Worm (Caenorhabditis elegans) whole organism, L4/young adult: ENCODE data around the gene F09A5.2.
A peak's percentile ranks its signal among the peaks of the same experiment; 100 is the strongest.

Experiments used
- W03F9.2 ChIP-seq: fragments of 150-350 bp; optimal IDR thresholded peaks from 2 replicates; lab custom pipeline; 2014; ENCODE audit warnings: missing biosample characterization, missing genetic modification characterization
- dao-5 ChIP-seq: sonication (generic microtip); optimal IDR thresholded peaks from 2 replicates; lab custom pipeline; 2016; ENCODE audit warnings: missing genotype, missing genetic modification characterization, moderate library complexity, missing compliant biosample characterization
- him-1 ChIP-seq: sonication (generic microtip); optimal IDR thresholded peaks from 2 replicates; lab custom pipeline; 2016; ENCODE audit warnings: missing genotype, missing genetic modification reagents, missing genetic modification characterization, missing compliant biosample characterization

Gene F09A5.2

DNA sequence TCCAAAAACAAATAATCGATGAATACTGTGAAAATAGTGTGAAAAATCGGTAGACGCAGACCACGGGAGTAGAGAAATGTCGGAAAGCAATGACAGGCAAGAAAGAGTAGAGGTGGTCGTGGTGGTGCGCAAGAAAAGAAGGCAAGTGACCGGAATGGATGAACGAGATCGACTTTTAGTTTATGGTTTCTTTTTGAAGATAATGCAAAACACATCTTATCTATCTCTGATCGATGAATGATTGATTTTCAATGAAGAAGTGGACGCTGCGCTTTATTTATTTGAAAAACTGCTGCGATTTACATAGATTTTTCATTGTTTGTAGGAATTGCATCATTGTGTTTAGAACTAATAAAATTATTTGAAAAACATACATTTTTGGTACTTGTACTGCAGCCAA is 15.0 kb upstream of the F09A5.2 start:
- TF ChIP-seq W03F9.2 (tag; lab: Kevin White, UChicago): no peak
- TF ChIP-seq him-1: no peak
- TF ChIP-seq dao-5 (tag; lab: Kevin White, UChicago): no peak

DNA sequence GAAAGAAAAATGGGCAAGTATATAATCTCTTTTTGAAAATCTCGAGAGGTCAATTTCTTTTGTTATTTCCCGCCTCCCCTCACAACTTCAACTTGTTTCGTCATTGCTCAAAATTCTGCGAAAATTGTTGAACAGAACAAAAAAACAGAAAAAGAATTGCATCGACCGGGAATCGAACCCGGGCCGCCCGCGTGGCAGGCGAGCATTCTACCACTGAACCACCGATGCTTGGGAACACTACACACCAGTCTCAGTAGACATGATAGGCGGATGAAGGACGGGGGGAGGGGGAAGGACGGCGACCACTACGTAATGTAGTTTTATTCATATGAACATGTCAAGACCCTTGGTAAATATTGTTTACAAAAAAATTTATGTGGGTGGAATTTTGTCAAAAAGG is 13.8 kb upstream of the F09A5.2 start:
- peak; percentile 41 for TF ChIP-seq dao-5 (tag; lab: Kevin White, UChicago)
- no peak for TF ChIP-seq W03F9.2 (tag; lab: Kevin White, UChicago)

DNA sequence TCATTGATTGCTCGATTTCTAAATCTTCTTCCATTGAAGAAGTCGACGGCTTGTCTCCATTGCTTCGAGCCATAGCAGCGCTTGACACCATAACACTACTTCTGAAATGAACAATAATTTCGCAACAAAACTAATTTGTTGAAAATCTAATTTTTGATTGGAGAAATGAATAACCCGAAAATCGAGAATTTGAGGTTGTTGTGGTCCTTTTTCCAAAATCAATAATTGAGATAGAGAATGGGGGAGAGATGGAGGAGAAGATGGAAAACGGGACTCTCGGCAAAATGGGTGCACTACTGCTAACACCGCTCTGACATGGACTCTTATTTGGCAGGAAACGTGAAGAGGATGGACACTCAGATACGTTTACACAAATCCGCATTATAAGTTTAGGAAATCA is 12.7 kb upstream of the F09A5.2 start, which contains the start of gene snx-17:
TSS of gene snx-17 (minus strand) at position 101 of the 400 bp plus-strand sequence.
- no peak for TF ChIP-seq W03F9.2 (tag; lab: Kevin White, UChicago)
- TF ChIP-seq dao-5 (tag; lab: Kevin White, UChicago): no peak

DNA sequence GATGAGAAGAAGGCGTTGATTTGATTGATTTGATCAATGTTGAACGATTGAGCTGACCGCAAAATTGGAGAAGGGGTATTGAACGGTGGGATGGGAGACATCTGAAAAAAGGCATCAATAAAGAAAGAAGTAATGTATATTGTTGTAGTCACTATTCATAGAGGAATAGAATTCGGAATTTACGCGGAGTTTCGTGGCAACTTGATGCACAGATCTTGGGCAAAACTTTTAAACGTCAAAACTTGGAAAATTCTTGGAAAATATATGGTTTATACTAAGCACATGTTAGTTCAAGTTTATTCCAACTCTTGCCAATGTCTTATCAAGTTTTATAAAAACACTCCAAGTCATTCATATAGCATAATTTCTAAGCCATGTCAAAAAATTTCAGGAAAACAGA is 8.5 kb upstream of the F09A5.2 start, which contains the start of gene F17H10.4:
TSS of gene F17H10.4 (minus strand) at position 101 of the 400 bp plus-strand sequence.
- no peak for TF ChIP-seq W03F9.2 (tag; lab: Kevin White, UChicago)

DNA sequence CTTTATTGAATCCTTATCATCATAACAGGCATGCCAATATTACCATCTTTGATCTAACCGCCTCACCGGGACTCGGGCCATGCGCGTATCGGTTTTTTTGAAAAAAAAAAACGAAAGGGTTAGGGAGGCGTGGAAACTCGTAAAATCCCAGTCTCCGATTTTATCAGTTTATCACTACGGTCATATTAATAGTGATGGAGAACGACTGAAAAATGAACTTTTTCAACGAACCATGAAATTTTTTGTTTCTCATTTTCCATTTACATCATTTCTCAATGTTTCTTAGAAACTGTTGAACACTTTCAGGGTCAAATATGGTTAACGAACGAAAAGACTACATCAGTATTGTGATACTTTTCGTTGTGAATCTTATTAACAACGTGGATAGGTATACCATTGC is 5.0 kb upstream of the F09A5.2 start, which contains the start of gene spin-3:
TSS of gene spin-3 (plus strand) at position 301 of the 400 bp plus-strand sequence.
- TF ChIP-seq him-1 (no peak), W03F9.2 (tag; lab: Kevin White, UChicago) (no peak), dao-5 (tag; lab: Kevin White, UChicago) (no peak)

DNA sequence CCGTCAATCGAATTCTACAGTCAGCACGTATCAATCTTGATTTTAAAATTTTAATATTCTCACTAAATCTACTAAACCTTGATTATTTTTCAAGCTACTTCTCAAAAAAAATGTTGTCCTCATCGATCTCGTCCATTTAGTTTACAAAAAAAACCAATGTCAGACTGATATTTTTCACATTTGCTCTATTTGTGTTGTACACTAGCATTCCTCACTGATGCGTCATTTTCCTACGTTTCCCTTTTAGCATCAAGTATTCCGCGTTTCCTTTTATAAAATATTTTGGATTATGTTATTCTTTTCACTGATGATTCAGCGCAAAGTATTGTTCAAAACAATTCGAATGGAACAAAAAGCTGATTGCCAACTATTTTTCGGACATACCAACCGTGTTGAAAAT is 4.6 kb downstream of the F09A5.2 start, which contains the start of gene ttr-34:
TSS of gene ttr-34 (plus strand) at position 301 of the 400 bp plus-strand sequence.
- TF ChIP-seq W03F9.2 (tag; lab: Kevin White, UChicago) (no peak), dao-5 (tag; lab: Kevin White, UChicago) (no peak), him-1 (no peak)

DNA sequence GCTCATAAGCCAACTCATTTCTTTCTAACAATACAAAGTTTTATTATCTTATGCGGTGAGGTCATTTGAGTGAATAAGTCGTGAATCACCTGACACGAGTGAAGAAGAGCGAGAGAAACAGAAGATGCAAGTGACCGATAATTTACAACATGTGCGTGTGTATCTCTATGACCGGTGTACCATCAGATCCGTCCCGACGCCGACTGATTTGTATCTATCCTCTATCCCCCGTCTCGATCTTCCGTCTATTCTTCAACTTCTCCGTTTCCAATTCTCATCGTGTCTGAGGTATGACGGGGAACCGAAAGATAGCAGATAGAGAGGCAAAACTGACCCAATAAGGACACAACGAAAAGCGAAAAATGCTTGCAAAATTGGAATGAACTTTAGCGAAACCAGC is 6.5 kb downstream of the F09A5.2 start, which contains the start of gene F09A5.3:
TSS of gene F09A5.3 (plus strand) at position 162 of the 400 bp plus-strand sequence.
- TF ChIP-seq W03F9.2 (tag; lab: Kevin White, UChicago) (no peak), dao-5 (tag; lab: Kevin White, UChicago) (no peak), him-1 (no peak)

DNA sequence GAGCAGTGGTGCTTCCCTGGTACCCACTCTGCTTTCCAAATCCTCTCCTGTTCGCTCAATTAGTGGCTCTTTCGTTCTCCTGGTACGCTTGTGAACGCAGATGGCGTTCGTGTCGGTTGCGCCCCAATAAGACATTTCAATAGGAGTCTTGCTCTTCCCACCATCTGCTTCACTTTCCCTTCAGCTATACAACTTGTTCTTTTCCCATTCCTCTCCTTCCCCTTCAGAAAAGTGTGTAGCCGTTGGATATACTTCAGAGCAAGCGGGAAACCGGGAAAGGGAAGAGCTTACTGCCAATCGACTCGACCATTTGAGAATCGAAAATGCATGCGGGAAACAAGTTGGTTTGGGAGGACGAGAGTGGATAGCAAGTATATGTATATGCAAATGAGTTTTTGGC is 8.3 kb downstream of the F09A5.2 start:
- no peak for TF ChIP-seq dao-5 (tag; lab: Kevin White, UChicago)
- no peak for TF ChIP-seq him-1
- no peak for TF ChIP-seq W03F9.2 (tag; lab: Kevin White, UChicago)

DNA sequence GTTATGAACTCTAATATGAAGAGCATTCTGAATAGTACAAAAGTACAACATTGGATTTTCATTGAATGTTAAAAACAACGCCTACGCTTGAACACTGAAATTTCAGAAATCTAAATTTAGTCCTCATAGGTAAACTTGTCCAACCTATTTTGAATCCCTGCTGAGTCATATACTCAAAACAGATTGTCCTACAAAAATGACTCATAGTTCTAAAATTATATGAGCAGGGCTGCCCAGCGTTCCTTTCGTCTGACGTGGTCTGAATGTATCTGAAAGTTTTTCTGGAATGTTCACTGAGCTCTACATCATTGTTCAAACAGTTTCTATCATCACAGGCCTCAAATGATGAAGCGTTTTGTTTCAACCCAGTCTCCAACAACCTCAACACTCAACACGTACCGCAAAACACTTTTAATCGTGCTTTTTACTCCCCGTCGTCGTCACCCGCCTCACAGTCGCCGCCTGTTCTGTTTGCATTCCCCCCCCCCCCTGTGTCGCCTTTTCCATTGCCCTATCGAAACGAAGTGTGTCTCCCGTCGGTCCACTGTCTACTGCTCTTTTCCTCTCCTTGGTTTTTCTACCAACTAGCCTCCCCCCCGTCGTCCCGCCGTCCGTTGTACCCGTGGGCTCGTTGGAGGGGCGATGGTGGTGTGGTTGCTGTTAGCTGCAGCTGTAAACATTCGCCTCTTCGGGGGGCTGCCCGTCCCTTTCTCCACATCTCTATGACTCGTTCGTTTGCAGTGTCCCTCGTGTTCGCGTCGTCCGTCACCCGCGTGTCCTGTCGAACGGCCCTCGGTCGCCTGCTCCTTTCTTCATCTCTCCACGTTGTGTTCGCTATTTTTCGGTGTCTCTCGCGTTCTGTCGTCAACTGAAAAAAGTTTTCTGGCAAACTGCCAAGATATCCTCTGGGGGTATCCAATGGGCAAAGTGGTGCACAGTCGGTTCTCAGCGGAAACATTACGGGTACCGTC is 9.1 kb downstream of the F09A5.2 start:
- peak; percentile 12 for TF ChIP-seq him-1
- no peak for TF ChIP-seq dao-5 (tag; lab: Kevin White, UChicago)
- TF ChIP-seq W03F9.2 (tag; lab: Kevin White, UChicago): no peak

DNA sequence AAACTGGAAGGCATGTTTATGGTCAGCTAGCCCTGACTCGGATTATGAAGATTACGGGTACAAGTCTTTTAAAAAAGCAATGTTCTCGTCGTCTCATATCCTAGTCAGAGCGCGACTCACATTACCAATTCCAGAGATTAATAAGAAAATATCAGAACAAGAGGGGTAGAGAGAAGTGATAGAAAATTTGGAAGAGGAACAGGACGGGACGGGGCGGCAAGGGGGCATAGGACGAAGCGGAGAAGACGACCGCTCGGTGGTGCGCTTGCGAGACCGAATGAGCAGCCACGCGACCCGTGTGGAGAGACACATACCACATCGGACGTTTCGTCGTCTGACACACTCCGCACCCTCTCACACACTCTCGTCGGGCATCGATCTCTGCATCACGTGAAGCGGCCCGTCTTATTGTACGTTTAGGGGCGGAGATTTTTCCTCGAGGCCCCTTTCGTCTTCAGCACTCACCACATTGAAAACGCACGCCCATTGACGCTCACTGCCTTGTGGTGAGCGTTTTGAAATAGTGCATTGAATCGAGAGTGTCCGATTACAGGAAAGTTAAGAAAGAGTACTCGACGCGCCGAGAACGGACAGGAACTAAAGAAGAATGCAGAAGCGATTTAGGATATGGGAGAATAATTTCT is 10.2 kb downstream of the F09A5.2 start:
- TF ChIP-seq him-1: peak; percentile 94
- TF ChIP-seq W03F9.2 (tag; lab: Kevin White, UChicago): peak; percentile 83
- TF ChIP-seq dao-5 (tag; lab: Kevin White, UChicago): no peak

DNA sequence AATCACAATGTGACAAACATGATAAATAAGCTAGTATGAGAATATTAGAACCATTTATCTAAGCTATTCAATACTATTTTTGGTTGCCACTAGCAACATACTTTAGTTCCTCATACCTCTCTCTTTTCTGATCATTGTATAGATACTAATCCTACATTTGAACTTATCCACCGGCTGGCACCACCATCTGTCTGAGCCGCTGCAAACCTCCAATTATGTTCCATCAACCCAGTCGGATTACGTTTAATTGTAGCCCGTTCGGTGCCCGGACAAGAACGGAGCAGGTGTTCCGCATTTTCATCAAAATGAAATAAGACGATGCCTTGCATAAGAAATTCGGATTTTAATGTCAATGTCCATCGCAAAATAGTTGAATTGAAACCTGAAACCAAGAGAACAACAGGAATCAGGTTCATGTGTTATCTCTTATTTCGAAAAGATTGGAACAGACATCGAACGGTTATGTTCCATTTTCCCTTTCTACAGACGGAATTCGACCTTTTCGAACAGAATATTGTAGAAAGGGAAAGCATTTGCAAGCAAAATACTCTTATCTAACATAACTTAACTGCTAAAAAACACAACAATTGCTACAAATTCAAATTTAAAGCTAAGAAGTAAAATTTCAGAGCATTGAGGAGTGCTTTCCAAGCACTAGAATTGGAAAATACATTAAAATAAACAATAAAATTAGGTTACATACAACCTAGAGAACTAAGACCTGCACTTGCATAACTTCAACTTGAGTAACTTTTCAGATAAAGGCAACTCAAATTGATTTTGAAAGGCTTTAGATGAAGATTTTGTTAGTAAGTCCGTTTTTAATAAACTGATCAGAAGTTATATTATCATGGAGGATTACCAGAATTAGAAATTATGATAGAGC is 11.3 kb downstream of the F09A5.2 start:
- TF ChIP-seq him-1: no peak
- TF ChIP-seq dao-5 (tag; lab: Kevin White, UChicago): no peak
- TF ChIP-seq W03F9.2 (tag; lab: Kevin White, UChicago): no peak

DNA sequence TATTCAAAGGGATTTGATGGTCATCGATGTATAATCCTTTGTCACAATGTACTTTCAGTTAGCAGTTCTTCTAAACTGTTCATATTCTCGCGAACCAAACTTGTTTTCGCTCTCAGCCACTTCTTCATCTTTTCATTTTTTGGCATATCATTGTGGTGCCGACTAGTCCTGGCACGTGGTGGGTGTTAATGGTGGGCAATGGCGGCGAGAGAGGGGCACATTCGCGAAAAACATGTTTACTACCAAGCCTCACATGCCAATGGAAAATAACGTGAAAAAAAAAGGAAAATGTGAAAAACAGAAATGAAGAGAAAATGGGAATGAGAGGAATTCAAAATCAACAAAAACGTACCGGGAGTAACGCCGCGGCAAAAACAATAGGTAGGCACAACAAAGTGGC is 12.2 kb downstream of the F09A5.2 start:
- TF ChIP-seq him-1: no peak
- TF ChIP-seq dao-5 (tag; lab: Kevin White, UChicago): no peak
- TF ChIP-seq W03F9.2 (tag; lab: Kevin White, UChicago): no peak

DNA sequence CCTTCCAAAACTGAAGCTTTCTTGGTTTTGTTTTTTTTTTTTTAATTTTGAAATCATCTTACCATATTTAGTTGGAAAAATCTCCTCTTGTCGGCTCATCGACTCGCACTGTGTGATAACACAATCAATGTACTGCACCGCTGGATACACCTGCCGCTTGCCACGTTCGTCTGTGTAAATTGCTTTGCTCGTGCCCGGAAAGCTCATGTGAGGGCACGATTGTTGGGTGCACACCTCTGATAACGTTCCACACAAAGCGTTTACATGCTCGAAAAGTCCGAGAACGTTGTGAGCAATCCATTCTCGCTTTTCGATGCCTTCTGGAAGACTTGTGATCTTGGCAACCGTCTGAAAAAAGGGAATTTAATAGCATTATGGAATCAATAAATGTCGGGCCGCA is 19.6 kb downstream of the F09A5.2 start:
- no peak for TF ChIP-seq W03F9.2 (tag; lab: Kevin White, UChicago)
- TF ChIP-seq him-1: no peak
- TF ChIP-seq dao-5 (tag; lab: Kevin White, UChicago): no peak
